Worm (Caenorhabditis elegans) whole organism, L2 larva: ENCODE measurements around the gene phf-10.

Source experiments
- R02D3.7 ChIP-seq: fragments of 150-350 bp; optimal IDR thresholded peaks from 2 replicates; lab custom pipeline; 2014; ENCODE audit warnings: missing biosample characterization, missing genetic modification characterization
- egl-27 ChIP-seq: sonication (generic microtip); optimal IDR thresholded peaks from 3 replicates; lab custom pipeline; 2017; ENCODE audit warnings: missing biosample characterization, missing genetic modification reagents, missing genetic modification characterization
- fos-1 ChIP-seq: fragments of 150-350 bp; optimal IDR thresholded peaks from 2 replicates; lab custom pipeline; 2014; ENCODE audit warnings: missing biosample characterization, missing genetic modification characterization
- nhr-11 ChIP-seq: fragments of 150-350 bp; optimal IDR thresholded peaks from 2 replicates; lab custom pipeline; 2014; ENCODE audit warnings: missing biosample characterization, missing genetic modification characterization
- unc-62 ChIP-seq: fragments of 150-350 bp; optimal IDR thresholded peaks from 2 replicates; lab custom pipeline; 2014; ENCODE audit warnings: missing biosample characterization, missing genetic modification reagents, missing genetic modification characterization

- TF ChIP-seq fos-1: no peak
- TF ChIP-seq R02D3.7 (tag; lab: Kevin White, UChicago): no peak
- no peak for TF ChIP-seq unc-62 (GFP tag; lab: Kevin White, UChicago)
- TF ChIP-seq nhr-11: no peak
- TF ChIP-seq egl-27: no peak
These were observed 40.4 kb upstream of the phf-10 start for ce11 chrV:351787-352186.
